Worm (Caenorhabditis elegans) whole organism, L1 larva: Measurements from ENCODE around the gene F21C10.11.

Source experiments
- F16B12.6 ChIP-seq: fragments of 150-350 bp; optimal IDR thresholded peaks from 2 replicates; lab custom pipeline; 2014; ENCODE audit warnings: missing biosample characterization, missing genetic modification characterization
- alr-1 ChIP-seq: fragments of 200-800 bp; sonication (Bioruptor generic); optimal IDR thresholded peaks from 2 replicates; lab custom pipeline; 2018; ENCODE audit warnings: borderline replicate concordance, mild to moderate bottlenecking, missing genetic modification characterization, missing compliant biosample characterization
- ceh-82 ChIP-seq, 3 experiments: fragments of 150-350 bp in 1 of 3; sonication (generic microtip) in 2 of 3; optimal IDR thresholded peaks; 2 replicates each; lab custom pipeline; 2014 to 2017; ENCODE audit warnings: missing biosample characterization in 3 of 3, missing genetic modification characterization in 3 of 3
- fkh-8 ChIP-seq: sonication (generic microtip); optimal IDR thresholded peaks from 2 replicates; lab custom pipeline; 2016; ENCODE audit warnings: mild to moderate bottlenecking, missing genetic modification characterization, missing compliant biosample characterization
- lsy-2 ChIP-seq, 2 experiments: fragments of 150-350 bp; optimal IDR thresholded peaks; 2 replicates each; lab custom pipeline; 2014; ENCODE audit warnings: missing biosample characterization in 2 of 2, missing genetic modification characterization in 2 of 2
- nhr-76 ChIP-seq: sonication (generic microtip); optimal IDR thresholded peaks from 2 replicates; lab custom pipeline; 2017; ENCODE audit warnings: missing biosample characterization, missing genetic modification characterization
- rnt-1 ChIP-seq: sonication (generic microtip); optimal IDR thresholded peaks from 2 replicates; lab custom pipeline; 2016; ENCODE audit warnings: mild to moderate bottlenecking, missing genetic modification characterization, moderate library complexity, missing compliant biosample characterization
- ztf-11 ChIP-seq, 2 experiments: sonication (generic microtip); optimal IDR thresholded peaks; 2 replicates each; lab custom pipeline; 2016 to 2017; ENCODE audit warnings: missing genetic modification characterization in 2 of 2, missing biosample characterization in 1 of 2, missing compliant biosample characterization in 1 of 2

DNA sequence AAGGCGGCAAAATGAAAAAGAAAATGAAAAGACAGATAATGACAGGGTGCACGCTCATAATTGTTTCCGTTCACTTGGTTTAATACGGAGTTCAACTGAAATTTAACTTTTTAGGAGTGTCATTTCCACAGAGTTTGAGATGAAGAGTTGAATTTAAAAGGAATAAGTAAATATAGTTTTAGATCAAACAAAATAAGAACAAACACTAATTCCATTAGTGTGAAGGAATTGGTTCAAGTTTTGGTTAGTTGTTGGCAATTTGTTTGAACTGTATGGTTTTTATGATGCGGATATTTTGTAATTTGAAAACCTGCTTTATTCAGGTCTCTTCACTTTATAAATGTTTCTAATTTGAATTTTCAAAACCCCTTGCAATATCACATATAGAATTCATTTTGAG is 33.4 kb downstream of the F21C10.11 start, which contains the start of gene B0222.15:
- no peak for TF ChIP-seq ztf-11 (tag; optimal IDR thresholded peaks at IDR 0.05; lab: Kevin White, UChicago)
- no peak for TF ChIP-seq lsy-2 (tag; optimal IDR thresholded peaks at IDR 0.05; lab: Kevin White, UChicago)
- no peak for TF ChIP-seq F16B12.6 (tag; lab: Kevin White, UChicago)
- no peak for TF ChIP-seq alr-1
- TF ChIP-seq ceh-82 (tag; optimal IDR thresholded peaks at IDR 0.05; lab: Kevin White, UChicago) = no peak
- no peak for TF ChIP-seq nhr-76 (tag; lab: Kevin White, UChicago)
- no peak for TF ChIP-seq fkh-8 (tag; lab: Kevin White, UChicago)
- no peak for TF ChIP-seq rnt-1 (tag; lab: Kevin White, UChicago)
